Fruit fly (Drosophila melanogaster): ENCODE results near the gene Nprl2.

Nprl2 gene

DNA sequence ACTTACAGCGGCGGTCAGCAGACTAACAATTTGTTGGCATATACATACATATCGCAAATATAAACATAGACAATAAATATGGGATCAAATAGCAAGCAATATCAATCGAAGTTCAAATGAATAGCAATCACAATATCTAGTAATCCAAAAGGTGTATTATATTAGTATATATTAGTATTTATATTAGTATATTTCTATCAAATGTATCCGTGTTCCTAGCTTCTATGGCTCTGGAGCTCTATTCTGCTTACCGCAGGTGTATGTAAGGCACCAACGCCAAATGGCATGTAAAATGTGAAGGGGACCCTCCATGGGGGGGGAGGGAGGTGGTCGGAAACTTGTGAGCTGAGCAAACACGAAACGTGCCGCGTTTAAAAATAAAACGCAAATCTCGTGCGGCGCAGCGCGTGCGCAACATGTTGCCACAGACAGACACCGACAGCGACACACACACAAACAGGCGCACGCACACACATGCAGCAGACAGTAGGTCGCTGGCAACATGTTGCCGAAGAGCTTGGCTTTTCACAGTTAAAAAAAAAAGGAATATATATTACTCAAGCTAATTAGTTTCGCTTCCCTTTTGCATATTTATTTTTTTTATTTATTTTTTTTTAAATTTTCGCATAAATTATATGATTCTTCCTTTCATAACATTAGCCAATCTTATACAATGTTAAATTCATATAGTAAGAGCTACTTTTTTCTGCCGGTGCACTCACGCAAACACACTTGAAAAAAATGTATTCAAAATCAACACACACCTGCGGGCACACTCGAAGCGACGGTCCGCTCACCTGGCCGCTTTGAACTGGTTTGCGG, 46.5 kb upstream of the Nprl2 start (continued):
- TF ChIP-seq mirr (GFP tag; optimal IDR thresholded peaks at IDR 0.05) = no peak
- TF ChIP-seq MTF-1 (GFP tag; optimal IDR thresholded peaks at IDR 0.05; ENCODE audit: borderline replicate concordance) = peak; percentile 29
- no peak for TF ChIP-seq CG12744 (GFP tag; optimal IDR thresholded peaks at IDR 0.05)
- TF ChIP-seq Scr (GFP tag; IDR thresholded peaks at IDR 0.05; ENCODE audit: partially characterized antibody) = no peak
- no peak for TF ChIP-seq CG1792 (GFP tag; optimal IDR thresholded peaks at IDR 0.05)
- TF ChIP-seq CG34224 (GFP tag; IDR thresholded peaks at IDR 0.05; ENCODE audit: partially characterized antibody) = no peak
- TF ChIP-seq HLH54F (GFP tag; optimal IDR thresholded peaks at IDR 0.05) = no peak
- TF ChIP-seq CG4820 (GFP tag; optimal IDR thresholded peaks at IDR 0.05) = peak; percentile 49
- peak; percentile 39 for TF ChIP-seq odd (GFP tag; optimal IDR thresholded peaks at IDR 0.05)
- no peak for TF ChIP-seq CG8478 (optimal IDR thresholded peaks at IDR 0.05)
- TF ChIP-seq CG17186 (GFP tag; optimal IDR thresholded peaks at IDR 0.05) = no peak
- TF ChIP-seq Ets65A (GFP tag) = no peak
- TF ChIP-seq Sox100B (GFP tag; optimal IDR thresholded peaks at IDR 0.05) = peak; percentile 70
- TF ChIP-seq Blimp-1 (GFP tag; optimal IDR thresholded peaks at IDR 0.05) = peak; percentile 74
- TF ChIP-seq CG12299 (tag; optimal IDR thresholded peaks at IDR 0.05) = peak; percentile 42
- no peak for TF ChIP-seq CG9876 (GFP tag; optimal IDR thresholded peaks at IDR 0.05)
- TF ChIP-seq CG34376 (GFP tag; optimal IDR thresholded peaks at IDR 0.05) = no peak
- peak; percentile 55 for TF ChIP-seq CG14667 (GFP tag; IDR thresholded peaks at IDR 0.05)
- peak; percentile 57 for TF ChIP-seq CG9932 (GFP tag; IDR thresholded peaks at IDR 0.05)
- no peak for TF ChIP-seq Hand (GFP tag; optimal IDR thresholded peaks at IDR 0.05)
- TF ChIP-seq Med (GFP tag) = peak; percentile 69
- TF ChIP-seq cwo (GFP tag; optimal IDR thresholded peaks at IDR 0.05) = peak; percentile 99
- no peak for TF ChIP-seq psq (GFP tag; optimal IDR thresholded peaks at IDR 0.05)
- TF ChIP-seq pzg (GFP tag; optimal IDR thresholded peaks at IDR 0.05) = no peak
- TF ChIP-seq CG9797 (GFP tag; optimal IDR thresholded peaks at IDR 0.05) = no peak
- TF ChIP-seq C15 (GFP tag; IDR thresholded peaks at IDR 0.05) = no peak
- TF ChIP-seq cad (GFP tag; optimal IDR thresholded peaks at IDR 0.05) = no peak
- no peak for TF ChIP-seq CG1529 (GFP tag; optimal IDR thresholded peaks at IDR 0.05)
- no peak for TF ChIP-seq GATAe (GFP tag; conservative IDR thresholded peaks at IDR 0.05)
- TF ChIP-seq pros (GFP tag; optimal IDR thresholded peaks at IDR 0.05) = no peak
- TF ChIP-seq vnd (GFP tag; IDR thresholded peaks at IDR 0.05; ENCODE audit: partially characterized antibody) = no peak
- peak; percentile 76 for TF ChIP-seq phol (tag; optimal IDR thresholded peaks at IDR 0.05)
- peak; percentile 72 for TF ChIP-seq CG14441 (GFP tag; IDR thresholded peaks at IDR 0.05)
- TF ChIP-seq bsh (GFP tag; optimal IDR thresholded peaks at IDR 0.05) = peak; percentile 27 to 67
- TF ChIP-seq CG8089 (GFP tag; optimal IDR thresholded peaks at IDR 0.05) = no peak
- TF ChIP-seq amos (GFP tag; IDR thresholded peaks at IDR 0.05; ENCODE audit: partially characterized antibody) = no peak
- no peak for TF ChIP-seq Dad (GFP tag; optimal IDR thresholded peaks at IDR 0.05)
- TF ChIP-seq HmgZ (tag; optimal IDR thresholded peaks at IDR 0.05) = peak; percentile 39
- no peak for TF ChIP-seq HmgD (GFP tag; optimal IDR thresholded peaks at IDR 0.05)
- TF ChIP-seq en (GFP tag; optimal IDR thresholded peaks at IDR 0.05) = no peak
- TF ChIP-seq CG12104 (GFP tag; optimal IDR thresholded peaks at IDR 0.05) = peak; percentile 50
- TF ChIP-seq Six4 (GFP tag; optimal IDR thresholded peaks at IDR 0.05) = peak; percentile 18
- TF ChIP-seq sima (GFP tag; optimal IDR thresholded peaks at IDR 0.05) = no peak
- no peak for TF ChIP-seq Sin3A (optimal IDR thresholded peaks at IDR 0.05)
- TF ChIP-seq ara (GFP tag; IDR thresholded peaks at IDR 0.05) = peak; percentile 57; the same call in 1 of the 2 replicates
- TF ChIP-seq sens (GFP tag) = peak; percentile 91
- TF ChIP-seq gcm (GFP tag; optimal IDR thresholded peaks at IDR 0.05) = peak; percentile 34
- no peak for TF ChIP-seq CG3065 (GFP tag; optimal IDR thresholded peaks at IDR 0.05)
- no peak for TF ChIP-seq CG10274 (GFP tag; optimal IDR thresholded peaks at IDR 0.05)
- peak; percentile 48 for TF ChIP-seq ap (GFP tag; IDR thresholded peaks at IDR 0.05)
